Fruit fly (Drosophila melanogaster): ENCODE data around the gene Dscam4.

Dscam4 gene

dm6 chr3L:8289336-8290258 lies 51.1 kb downstream of the Dscam4 start, which contains the start of gene cert (continued):
- TF ChIP-seq CG12071 (GFP tag; optimal IDR thresholded peaks at IDR 0.05) (no peak), CG17385 (GFP tag; optimal IDR thresholded peaks at IDR 0.05) (peak; percentile 96), CG12104 (GFP tag; optimal IDR thresholded peaks at IDR 0.05) (peak; percentile 10), unpg (GFP tag; optimal IDR thresholded peaks at IDR 0.05) (no peak), prd (optimal IDR thresholded peaks at IDR 0.05) (no peak), prd (GFP tag; IDR thresholded peaks at IDR 0.05) (0 out of 3 replicates have a peak, but pooled peaks have one; percentile 11), Fer1 (GFP tag; optimal IDR thresholded peaks at IDR 0.05) (peak; percentile 44), CG7839 (tag; optimal IDR thresholded peaks at IDR 0.05) (peak; percentile 16), lbe (GFP tag; optimal IDR thresholded peaks at IDR 0.05) (peak; percentile 61), CG4282 (GFP tag; optimal IDR thresholded peaks at IDR 0.05) (no peak), Opbp (GFP tag; IDR thresholded peaks at IDR 0.05; ENCODE audit: partially characterized antibody) (peak; percentile 90), psq (GFP tag; optimal IDR thresholded peaks at IDR 0.05) (no peak), CG17186 (GFP tag; optimal IDR thresholded peaks at IDR 0.05) (peak; percentile 13), CG4424 (GFP tag; optimal IDR thresholded peaks at IDR 0.05) (peak; percentile 43), sna (GFP tag; IDR thresholded peaks at IDR 0.05; ENCODE audit: partially characterized antibody) (peak; percentile 87), sens (GFP tag) (peak; percentile 93), CG4820 (GFP tag; optimal IDR thresholded peaks at IDR 0.05) (no peak), pzg (GFP tag; optimal IDR thresholded peaks at IDR 0.05) (peak; percentile 81), CG15601 (tag; optimal IDR thresholded peaks at IDR 0.05) (no peak), aop (GFP tag; IDR thresholded peaks at IDR 0.05) (no peak), CG3281 (GFP tag; optimal IDR thresholded peaks at IDR 0.05) (no peak), Meics (GFP tag; optimal IDR thresholded peaks at IDR 0.05) (peak; percentile 2), kay (GFP tag; optimal IDR thresholded peaks at IDR 0.05) (peak; percentile 46), CG30403 (GFP tag; optimal IDR thresholded peaks at IDR 0.05) (peak; percentile 47), Awh (GFP tag; IDR thresholded peaks at IDR 0.05) (0 out of 2 replicates have a peak, but pooled peaks have one; percentile 25), CG10267 (tag; optimal IDR thresholded peaks at IDR 0.05) (peak; percentile 92), hb (GFP tag; IDR thresholded peaks at IDR 0.05; ENCODE audit: partially characterized antibody) (peak; percentile 86), chm (GFP tag; IDR thresholded peaks at IDR 0.05) (0 out of 2 replicates have a peak, but pooled peaks have one; percentile 14), nom (GFP tag; optimal IDR thresholded peaks at IDR 0.05) (peak; percentile 26), cwo (GFP tag; optimal IDR thresholded peaks at IDR 0.05) (peak; percentile 7), gsb-n (tag; optimal IDR thresholded peaks at IDR 0.05) (peak; percentile 37), CG3995 (GFP tag; optimal IDR thresholded peaks at IDR 0.05) (peak; percentile 37), HLH4C (GFP tag; IDR thresholded peaks at IDR 0.05; ENCODE audit: partially characterized antibody) (peak; percentile 83), Nf-YB (GFP tag; optimal IDR thresholded peaks at IDR 0.05) (no peak), trem (tag; optimal IDR thresholded peaks at IDR 0.05) (peak; percentile 60), zen (tag; optimal IDR thresholded peaks at IDR 0.05) (peak; percentile 29), pho (GFP tag; optimal IDR thresholded peaks at IDR 0.05) (peak; percentile 45), MBD-R2 (GFP tag; IDR thresholded peaks at IDR 0.05) (peak; percentile 71), PHDP (tag; optimal IDR thresholded peaks at IDR 0.05) (peak; percentile 15), hkb (optimal IDR thresholded peaks at IDR 0.05) (peak; percentile 77), hkb (GFP tag; IDR thresholded peaks at IDR 0.05) (no peak), CG6272 (GFP tag; IDR thresholded peaks at IDR 0.05) (0 out of 2 replicates have a peak, but pooled peaks have one; percentile 5), btn (GFP tag; optimal IDR thresholded peaks at IDR 0.05) (no peak), pb (GFP tag; optimal IDR thresholded peaks at IDR 0.05) (no peak), CG42726 (GFP tag; IDR thresholded peaks at IDR 0.05; ENCODE audit: partially characterized antibody) (peak; percentile 80; the same call in 1 of the 2 replicates), CG3847 (GFP tag; IDR thresholded peaks at IDR 0.05) (peak; percentile 49), CG17568 (GFP tag; optimal IDR thresholded peaks at IDR 0.05) (peak; percentile 33), CG2120 (GFP tag; optimal IDR thresholded peaks at IDR 0.05) (peak; percentile 60)
